Worm (Caenorhabditis elegans): ENCODE data around the gene lite-1.
A peak's percentile ranks its signal among the peaks of the same experiment; 100 is the strongest.

Gene lite-1

ce11 chrX:6271718-6272117 lies 41.1 kb upstream of the lite-1 start, which contains the start of gene lro-1 (continued):
- TF ChIP-seq lin-1 (GFP tag; IDR thresholded peaks at IDR 0.05): no peak

ce11 chrX:6266739-6267138 lies 36.2 kb upstream of the lite-1 start, which contains the start of gene W05H9.2:
W05H9.2 (plus strand) TSS chrX:6267039.
- no peak for TF ChIP-seq lin-39 (tag; optimal IDR thresholded peaks at IDR 0.05)
- no peak for TF ChIP-seq ceh-20 (GFP tag; IDR thresholded peaks at IDR 0.05)
- no peak for TF ChIP-seq hif-1 (tag; optimal IDR thresholded peaks at IDR 0.05)
- no peak for TF ChIP-seq vab-7 (GFP tag; IDR thresholded peaks at IDR 0.05)
- no peak for TF ChIP-seq zfp-2 (tag; optimal IDR thresholded peaks at IDR 0.05)
- no peak for TF ChIP-seq nhr-237 (tag; optimal IDR thresholded peaks at IDR 0.05)
- TF ChIP-seq dmd-6 (GFP tag; IDR thresholded peaks at IDR 0.05): no peak
- no peak for TF ChIP-seq T20F7.1 (GFP tag; optimal IDR thresholded peaks at IDR 0.05)
- TF ChIP-seq mdt-29 (GFP tag; IDR thresholded peaks at IDR 0.05): no peak
- no peak for TF ChIP-seq dmd-9 (GFP tag; IDR thresholded peaks at IDR 0.05)
- TF ChIP-seq ztf-7 (tag; optimal IDR thresholded peaks at IDR 0.05): no peak
- no peak for TF ChIP-seq tag-97 (GFP tag; IDR thresholded peaks at IDR 0.05)
- TF ChIP-seq lin-1 (GFP tag; IDR thresholded peaks at IDR 0.05): no peak
- no peak for TF ChIP-seq lim-7 (GFP tag; IDR thresholded peaks at IDR 0.05)
- TF ChIP-seq ama-1 (optimal IDR thresholded peaks at IDR 0.05): no peak
- TF ChIP-seq daf-12 (tag; optimal IDR thresholded peaks at IDR 0.05): no peak

ce11 chrX:6263194-6263698 lies 32.7 kb upstream of the lite-1 start, which contains the start of gene W05H9.4:
W05H9.4 (plus strand) TSS chrX:6263648.
- TF ChIP-seq daf-12 (tag; optimal IDR thresholded peaks at IDR 0.05) (no peak), nhr-6 (tag; optimal IDR thresholded peaks at IDR 0.05) (no peak), nhr-10 (tag; optimal IDR thresholded peaks at IDR 0.05) (no peak), lin-1 (GFP tag; IDR thresholded peaks at IDR 0.05) (no peak), daf-19 (GFP tag; conservative IDR thresholded peaks at IDR 0.05) (no peak), Y75B8A.6 (GFP tag; IDR thresholded peaks at IDR 0.05) (no peak), egl-43 (GFP tag; IDR thresholded peaks at IDR 0.05) (no peak), mdt-29 (GFP tag; IDR thresholded peaks at IDR 0.05) (no peak), lin-29 (GFP tag; IDR thresholded peaks at IDR 0.05) (no peak), zip-2 (tag; optimal IDR thresholded peaks at IDR 0.05) (no peak), nhr-111 (GFP tag; optimal IDR thresholded peaks at IDR 0.05) (no peak), ZK546.5 (tag; optimal IDR thresholded peaks at IDR 0.05) (no peak), hmg-1.1 (GFP tag; IDR thresholded peaks at IDR 0.05) (peak; percentile 47; the same call in 1 of the 2 replicates), set-16 (GFP tag; IDR thresholded peaks at IDR 0.05) (no peak), dpl-1 (GFP tag; optimal IDR thresholded peaks at IDR 0.05) (no peak), gei-8 (GFP tag; optimal IDR thresholded peaks at IDR 0.05) (no peak), nhr-237 (tag; optimal IDR thresholded peaks at IDR 0.05) (no peak), ceh-32 (tag; optimal IDR thresholded peaks at IDR 0.05; ENCODE audit: poor library complexity) (no peak), hlh-30 (tag; optimal IDR thresholded peaks at IDR 0.05; ENCODE audit: insufficient read depth) (peak; percentile 74), unc-39 (tag; optimal IDR thresholded peaks at IDR 0.05) (no peak), ces-1 (GFP tag; optimal IDR thresholded peaks at IDR 0.05) (no peak), ceh-20 (GFP tag; IDR thresholded peaks at IDR 0.05) (no peak), nhr-11 (tag; optimal IDR thresholded peaks at IDR 0.05) (no peak), ctbp-1 (GFP tag; IDR thresholded peaks at IDR 0.05) (no peak), nhr-42 (GFP tag; IDR thresholded peaks at IDR 0.05) (no peak), F49E8.2 (tag; optimal IDR thresholded peaks at IDR 0.05; ENCODE audit: borderline replicate concordance) (no peak), daf-16 (GFP tag; optimal IDR thresholded peaks at IDR 0.05) (no peak), daf-16 (tag; optimal IDR thresholded peaks at IDR 0.05) (no peak), madf-5 (GFP tag; IDR thresholded peaks at IDR 0.05) (no peak), tra-1 (GFP tag; IDR thresholded peaks at IDR 0.05) (no peak), Y48G9A.11 (GFP tag; IDR thresholded peaks at IDR 0.05) (no peak), dve-1 (tag; optimal IDR thresholded peaks at IDR 0.05; ENCODE audit: insufficient read depth) (peak; percentile 22), lin-39 (tag; optimal IDR thresholded peaks at IDR 0.05) (no peak), Y5F2A.4 (GFP tag; optimal IDR thresholded peaks at IDR 0.05) (no peak), zfp-3 (GFP tag; conservative IDR thresholded peaks at IDR 0.05) (no peak), sdz-12 (GFP tag; optimal IDR thresholded peaks at IDR 0.05) (no peak), rbr-2 (tag; optimal IDR thresholded peaks at IDR 0.05) (peak; percentile 48), zip-11 (GFP tag; IDR thresholded peaks at IDR 0.05) (no peak)

Measured in whole organism, L4 larva.